Worm (Caenorhabditis elegans): ENCODE data around the gene W10G11.2.

ce11 chrII:3562419-3562818 is 958 bp upstream of the W10G11.2 start, which contains the start of gene W10G11.3:
- TF ChIP-seq T22C8.4 (GFP tag; IDR thresholded peaks at IDR 0.05) (no peak), ref-1 (GFP tag; conservative IDR thresholded peaks at IDR 0.05) (no peak), cog-1 (tag; optimal IDR thresholded peaks at IDR 0.05) (no peak), flt-1 (GFP tag; IDR thresholded peaks at IDR 0.05) (no peak), klf-2 (GFP tag; conservative IDR thresholded peaks at IDR 0.05) (no peak), med-1 (GFP tag; optimal IDR thresholded peaks at IDR 0.05; ENCODE audit: insufficient read depth) (no peak), ztf-29 (GFP tag; IDR thresholded peaks at IDR 0.05) (no peak), tab-1 (GFP tag; IDR thresholded peaks at IDR 0.05) (no peak), ztf-23 (GFP tag; IDR thresholded peaks at IDR 0.05) (no peak)
